Fruit fly (Drosophila melanogaster) whole organism, wandering third instar larva: Measurements from ENCODE around the gene Faf2.

Experiments
- CG9705 ChIP-seq: fragments of 200-800 bp; sonication (Bioruptor generic); optimal IDR thresholded peaks from 2 replicates; lab custom pipeline; 2018; ENCODE audit warnings: missing biosample characterization, mild to moderate bottlenecking, missing genetic modification characterization
- CrebA ChIP-seq: fragments of 200-800 bp; sonication (Bioruptor generic); optimal IDR thresholded peaks from 2 replicates; lab custom pipeline; 2016; ENCODE audit warnings: missing biosample characterization, mild to moderate bottlenecking, missing genetic modification characterization, borderline replicate concordance
- Hnf4 ChIP-seq: fragments of 200-800 bp; sonication (Bioruptor generic); optimal IDR thresholded peaks from 2 replicates; lab custom pipeline; 2016; ENCODE audit warnings: missing biosample characterization, mild to moderate bottlenecking, missing genetic modification characterization
- Hr78 ChIP-seq: fragments of >200 bp; optimal IDR thresholded peaks from 2 replicates; lab custom pipeline; 2017; ENCODE audit warnings: missing biosample characterization, missing genetic modification characterization
- dl ChIP-seq, 2 experiments: fragments of 175-275, 200-275 bp in 1 of 2; fragments of 200-275 bp in 1 of 2; sonication (Bioruptor generic); optimal IDR thresholded peaks; lab custom pipeline; 2018; ENCODE audit warnings: mild to moderate bottlenecking in 2 of 2, missing biosample characterization in 2 of 2, missing genetic modification characterization in 2 of 2, moderate library complexity in 2 of 2; ENCODE audit not compliant: partially characterized antibody in 2 of 2, insufficient read depth in 1 of 2
- dsf ChIP-seq: sonication (Bioruptor generic); optimal IDR thresholded peaks from 2 replicates; lab custom pipeline; 2016; ENCODE audit warnings: missing biosample characterization, missing genetic modification characterization, borderline replicate concordance
- lola ChIP-seq: fragments of >200 bp; optimal IDR thresholded peaks from 2 replicates; lab custom pipeline; 2017; ENCODE audit warnings: missing biosample characterization, missing genetic modification characterization
- rgr ChIP-seq: fragments of 200-800 bp; sonication (Bioruptor generic); optimal IDR thresholded peaks from 3 replicates; lab custom pipeline; 2016; ENCODE audit warnings: missing biosample characterization, mild to moderate bottlenecking, missing genetic modification characterization
- sage ChIP-seq: fragments of 200-800 bp; sonication (Bioruptor generic); optimal IDR thresholded peaks from 2 replicates; lab custom pipeline; 2016; ENCODE audit warnings: missing biosample characterization, mild to moderate bottlenecking, missing genetic modification characterization
- sv ChIP-seq: fragments of 200-800 bp; sonication (Bioruptor generic); optimal IDR thresholded peaks from 3 replicates; lab custom pipeline; 2016; ENCODE audit warnings: missing biosample characterization, missing genetic modification characterization

Faf2 gene

dm6 chr2L:18656691-18657237, 51.7 kb downstream of the Faf2 start:
- TF ChIP-seq dsf, result no peak
- no peak for TF ChIP-seq CrebA
- TF ChIP-seq rgr, result no peak
- TF ChIP-seq dl (GFP tag; optimal IDR thresholded peaks at IDR 0.05; lab: Kevin White, UChicago; ENCODE audit: insufficient read depth in 1 of 2, partially characterized antibody in 2 of 2), result no peak
- TF ChIP-seq lola (GFP tag; lab: Kevin White, UChicago), result no peak
- TF ChIP-seq Hnf4 (GFP tag; lab: Kevin White, UChicago), result no peak
- TF ChIP-seq CG9705 (GFP tag; lab: Kevin White, UChicago), result no peak
- TF ChIP-seq sv (GFP tag; lab: Kevin White, UChicago), result no peak
- no peak for TF ChIP-seq sage (GFP tag; lab: Kevin White, UChicago)
- TF ChIP-seq Hr78 (GFP tag; lab: Kevin White, UChicago), result no peak
